In the genomic region with DNA sequence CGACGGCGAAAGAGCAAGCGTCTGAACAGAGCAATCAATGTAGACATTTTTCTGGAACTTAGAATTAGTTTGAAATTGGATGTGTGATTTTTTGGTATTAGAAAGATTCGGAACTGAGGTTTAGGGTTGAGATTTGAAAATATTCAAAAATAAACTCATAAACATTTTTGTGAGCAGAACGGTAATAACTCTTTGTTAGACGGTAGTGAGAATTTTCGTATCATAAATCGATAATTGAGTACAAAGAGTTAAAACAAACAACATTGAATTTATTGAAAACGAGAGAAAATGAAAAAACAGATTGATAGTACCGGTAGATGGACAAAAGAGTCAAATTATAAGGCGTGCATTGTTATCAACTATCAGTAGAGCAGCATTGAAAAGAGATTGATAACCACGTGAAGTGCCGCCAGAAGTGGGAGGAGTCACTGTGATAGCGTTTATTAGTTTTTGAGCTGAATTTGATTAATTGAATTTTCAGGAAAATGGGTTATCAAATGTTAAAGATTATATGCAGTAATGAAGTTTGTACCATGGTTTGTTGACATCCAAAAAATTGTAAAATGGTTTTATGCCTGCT, we compare ENCODE assay signal across 2 worm cellular contexts.
TF ChIP-seq lines count a peak whose summit lies in the region.

A gene (minus strand): TSS at position 51 of the 580 bp plus-strand sequence.

TF ChIP-seq in whole organism, L1 larva, 84 proteins besides CTCF, POLR2A, EP300 and RAD21 (continued from another document):
- TF ChIP-seq efl-1 (optimal IDR thresholded peaks at IDR 0.05; lab: Kevin White, UChicago) (no peak), efl-1 (GFP tag; optimal IDR thresholded peaks at IDR 0.05 in 1 of 2; lab: Kevin White, UChicago) (peak in 1 of 2 experiments; percentile 25), F16B12.6 (tag; optimal IDR thresholded peaks at IDR 0.05; lab: Kevin White, UChicago) (no peak), mep-1 (tag; optimal IDR thresholded peaks at IDR 0.05; lab: Kevin White, UChicago) (no peak), lin-13 (GFP tag; optimal IDR thresholded peaks at IDR 0.05; lab: Kevin White, UChicago) (no peak), blmp-1 (tag; optimal IDR thresholded peaks at IDR 0.05; lab: Kevin White, UChicago) (no peak), sup-37 (GFP tag; optimal IDR thresholded peaks at IDR 0.05; lab: Kevin White, UChicago) (no peak), lin-15B (tag; optimal IDR thresholded peaks at IDR 0.05; lab: Kevin White, UChicago) (no peak), dpl-1 (GFP tag; optimal IDR thresholded peaks at IDR 0.05; lab: Kevin White, UChicago) (no peak), efl-3 (GFP tag; optimal IDR thresholded peaks at IDR 0.05; lab: Kevin White, UChicago) (no peak), mdl-1 (tag; optimal IDR thresholded peaks at IDR 0.05; lab: Kevin White, UChicago) (peak in 1 of 2 experiments; percentile 26), xbp-1 (tag; optimal IDR thresholded peaks at IDR 0.05; lab: Kevin White, UChicago) (no peak), snu-23 (GFP tag; optimal IDR thresholded peaks at IDR 0.05; lab: Kevin White, UChicago) (no peak), nhr-28 (tag; optimal IDR thresholded peaks at IDR 0.05; lab: Kevin White, UChicago) (no peak), ets-5 (GFP tag; IDR thresholded peaks at IDR 0.05; lab: Robert Waterston, UW) (no peak), pag-3 (tag; optimal IDR thresholded peaks at IDR 0.05; lab: Kevin White, UChicago; ENCODE audit: borderline replicate concordance, insufficient read depth) (no peak), unc-86 (tag; optimal IDR thresholded peaks at IDR 0.05; lab: Kevin White, UChicago) (no peak)
TF ChIP-seq in whole organism, L1 larva: peak in this region for 5.

TF ChIP-seq in whole organism, L4 larva, 104 proteins besides CTCF, POLR2A, EP300 and RAD21 (continued from another document):
- TF ChIP-seq vab-7 (GFP tag; IDR thresholded peaks at IDR 0.05; lab: Robert Waterston, UW) (no peak), hif-1 (tag; optimal IDR thresholded peaks at IDR 0.05; lab: Kevin White, UChicago) (no peak), F26F4.8 (GFP tag; conservative IDR thresholded peaks at IDR 0.05; lab: Robert Waterston, UW) (no peak), snpc-1.2 (GFP tag; IDR thresholded peaks at IDR 0.05; lab: Robert Waterston, UW) (no peak), nhr-76 (tag; optimal IDR thresholded peaks at IDR 0.05; lab: Kevin White, UChicago) (no peak), F49E8.2 (tag; optimal IDR thresholded peaks at IDR 0.05; lab: Kevin White, UChicago; ENCODE audit: borderline replicate concordance) (no peak), hlh-30 (tag; optimal IDR thresholded peaks at IDR 0.05; lab: Kevin White, UChicago; ENCODE audit: insufficient read depth) (peak; percentile 11), nhr-42 (GFP tag; IDR thresholded peaks at IDR 0.05; lab: Robert Waterston, UW) (no peak), mes-2 (tag; optimal IDR thresholded peaks at IDR 0.05; lab: Kevin White, UChicago; ENCODE audit: poor library complexity, severe bottlenecking) (peak; percentile 38), pqm-1 (tag; optimal IDR thresholded peaks at IDR 0.05; lab: Kevin White, UChicago) (peak; percentile 89), jun-1 (tag; optimal IDR thresholded peaks at IDR 0.05; lab: Kevin White, UChicago) (no peak), set-16 (GFP tag; IDR thresholded peaks at IDR 0.05; lab: Robert Waterston, UW) (no peak), mxl-3 (GFP tag; optimal IDR thresholded peaks at IDR 0.05; lab: Kevin White, UChicago) (peak; percentile 8), egl-27 (tag; optimal IDR thresholded peaks at IDR 0.05; lab: Kevin White, UChicago) (no peak), nhr-77 (tag; optimal IDR thresholded peaks at IDR 0.05; lab: Kevin White, UChicago) (peak; percentile 20), daf-16 (GFP tag; optimal IDR thresholded peaks at IDR 0.05; lab: Kevin White, UChicago) (no peak), daf-16 (tag; optimal IDR thresholded peaks at IDR 0.05; lab: Kevin White, UChicago) (peak; percentile 83), Y48G9A.11 (GFP tag; IDR thresholded peaks at IDR 0.05; lab: Robert Waterston, UW) (no peak), lim-7 (GFP tag; IDR thresholded peaks at IDR 0.05; lab: Robert Waterston, UW) (no peak), unc-130 (GFP tag; optimal IDR thresholded peaks at IDR 0.05; lab: Kevin White, UChicago) (no peak), ceh-62 (tag; optimal IDR thresholded peaks at IDR 0.05; lab: Kevin White, UChicago) (no peak), php-3 (GFP tag; IDR thresholded peaks at IDR 0.05; lab: Robert Waterston, UW) (peak; percentile 83), pha-4 (GFP tag; IDR thresholded peaks at IDR 0.05; lab: Robert Waterston, UW) (no peak), pha-4 (tag; optimal IDR thresholded peaks at IDR 0.05; lab: Kevin White, UChicago) (no peak), F10B5.3 (tag; optimal IDR thresholded peaks at IDR 0.05; lab: Kevin White, UChicago) (no peak), nhr-102 (tag; optimal IDR thresholded peaks at IDR 0.05; lab: Kevin White, UChicago) (no peak), dmd-6 (GFP tag; IDR thresholded peaks at IDR 0.05; lab: Robert Waterston, UW) (peak; percentile 63), nhr-48 (tag; optimal IDR thresholded peaks at IDR 0.05; lab: Kevin White, UChicago) (peak; percentile 27), nhr-111 (GFP tag; optimal IDR thresholded peaks at IDR 0.05; lab: Kevin White, UChicago) (no peak), lin-15B (tag; optimal IDR thresholded peaks at IDR 0.05; lab: Kevin White, UChicago) (no peak), lin-39 (tag; optimal IDR thresholded peaks at IDR 0.05; lab: Kevin White, UChicago) (no peak), hmg-1.1 (GFP tag; IDR thresholded peaks at IDR 0.05; lab: Robert Waterston, UW) (no peak), dve-1 (tag; optimal IDR thresholded peaks at IDR 0.05; lab: Kevin White, UChicago; ENCODE audit: insufficient read depth) (peak; percentile 73), Y105C5A.15 (GFP tag; IDR thresholded peaks at IDR 0.05; lab: Robert Waterston, UW) (no peak), ceh-20 (GFP tag; IDR thresholded peaks at IDR 0.05; lab: Robert Waterston, UW) (0 out of 2 replicates have a peak, but pooled peaks have one; percentile 45), ZK337.2 (GFP tag; IDR thresholded peaks at IDR 0.05; lab: Robert Waterston, UW) (no peak), mdl-1 (tag; optimal IDR thresholded peaks at IDR 0.05; lab: Kevin White, UChicago) (peak in 1 of 2 experiments; percentile 50)
